Fruit fly (Drosophila melanogaster) whole organism, embryonic: ENCODE results near the gene JMJD4.

ENCODE experiments used
- Antp ChIP-seq: fragments of 200-800 bp; sonication (Bioruptor generic); optimal IDR thresholded peaks from 3 replicates; lab custom pipeline; 2016; ENCODE audit warnings: missing biosample characterization, missing genetic modification characterization
- C15 ChIP-seq: fragments of 200-800 bp; sonication (Bioruptor generic); IDR thresholded peaks from 3 replicates; pipeline ENCODE4 v1.3.6; 2022; ENCODE audit warnings: missing biosample characterization, missing genetic modification characterization
- CG11456 ChIP-seq: fragments of 200-800 bp; sonication (Bioruptor generic); IDR thresholded peaks from 3 replicates; pipeline ENCODE4 v1.3.6; 2022; ENCODE audit warnings: missing biosample characterization, missing genetic modification characterization
- CG12236 ChIP-seq: fragments of 200-800 bp; sonication (Bioruptor generic); optimal IDR thresholded peaks from 2 replicates; lab custom pipeline; 2016; ENCODE audit warnings: missing biosample characterization, missing genetic modification characterization
- CG1233 ChIP-seq: fragments of 200-800 bp; sonication (Bioruptor generic); optimal IDR thresholded peaks from 4 replicates; lab custom pipeline; 2018; ENCODE audit warnings: missing biosample characterization, mild to moderate bottlenecking, missing genetic modification characterization
- CG12659 ChIP-seq: fragments of 200-800 bp; sonication (Bioruptor generic); optimal IDR thresholded peaks from 3 replicates; lab custom pipeline; 2017; ENCODE audit warnings: mild to moderate bottlenecking, missing biosample characterization, missing genetic modification reagents, missing genetic modification characterization
- CG13775 ChIP-seq: fragments of 200-800 bp; sonication (Bioruptor generic); optimal IDR thresholded peaks from 3 replicates; lab custom pipeline; 2017; ENCODE audit warnings: missing biosample characterization, mild to moderate bottlenecking, missing genetic modification characterization
- CG14014 ChIP-seq: fragments of 200-800 bp; sonication (Bioruptor generic); IDR thresholded peaks from 2 replicates; pipeline ENCODE4 v1.3.6; 2022; ENCODE audit warnings: missing biosample characterization, missing genetic modification characterization
- CG15269 ChIP-seq: fragments of 200-800 bp; sonication (Bioruptor generic); optimal IDR thresholded peaks from 2 replicates; lab custom pipeline; 2018; ENCODE audit warnings: missing biosample characterization, mild to moderate bottlenecking, missing genetic modification characterization, moderate library complexity
- CG15479 ChIP-seq: fragments of 200-800 bp; sonication (Bioruptor generic); optimal IDR thresholded peaks from 3 replicates; lab custom pipeline; 2019; ENCODE audit warnings: missing biosample characterization, mild to moderate bottlenecking, missing genetic modification characterization, moderate library complexity
- CG15696 ChIP-seq: fragments of 200-800 bp; sonication (Bioruptor generic); optimal IDR thresholded peaks from 2 replicates; lab custom pipeline; 2019; ENCODE audit warnings: missing biosample characterization, mild to moderate bottlenecking, missing genetic modification characterization, moderate library complexity
- CG17328 ChIP-seq: fragments of 200-800 bp; sonication (Bioruptor generic); IDR thresholded peaks from 2 replicates; pipeline ENCODE4 v1.3.6; 2022; ENCODE audit warnings: missing biosample characterization, missing genetic modification characterization
- CG17359 ChIP-seq: fragments of 200-800 bp; sonication (Bioruptor generic); optimal IDR thresholded peaks from 3 replicates; lab custom pipeline; 2018; ENCODE audit warnings: missing biosample characterization, mild to moderate bottlenecking, missing genetic modification characterization, moderate library complexity
- CG17385 ChIP-seq: fragments of 200-800 bp; sonication (Bioruptor generic); optimal IDR thresholded peaks from 3 replicates; lab custom pipeline; 2018; ENCODE audit warnings: missing biosample characterization, mild to moderate bottlenecking, missing genetic modification characterization
- CG18619 ChIP-seq: fragments of 200-800 bp; sonication (Bioruptor generic); optimal IDR thresholded peaks from 3 replicates; lab custom pipeline; 2017; ENCODE audit warnings: missing biosample characterization, mild to moderate bottlenecking, missing genetic modification characterization
- CG32772 ChIP-seq: fragments of 200-800 bp; sonication (Bioruptor generic); IDR thresholded peaks from 2 replicates; pipeline ENCODE4 v1.3.6; 2022; ENCODE audit warnings: missing biosample characterization, missing genetic modification characterization
- CG4360 ChIP-seq: fragments of 200-800 bp; sonication (Bioruptor generic); IDR thresholded peaks from 2 replicates; pipeline ENCODE4 v1.3.6; 2022; ENCODE audit warnings: missing biosample characterization, missing genetic modification characterization
- CG4730 ChIP-seq: fragments of 200-800 bp; sonication (Bioruptor generic); IDR thresholded peaks from 2 replicates; pipeline ENCODE4 v1.3.6; 2022; ENCODE audit warnings: missing biosample characterization, missing genetic modification characterization
- CG4854 ChIP-seq: fragments of 200-800 bp; sonication (Bioruptor generic); optimal IDR thresholded peaks from 2 replicates; lab custom pipeline; 2016; ENCODE audit warnings: missing biosample characterization, missing genetic modification characterization, inconsistent platforms
- CG7987 ChIP-seq: fragments of 200-800 bp; sonication (Bioruptor generic); optimal IDR thresholded peaks from 2 replicates; lab custom pipeline; 2018; ENCODE audit warnings: missing biosample characterization, mild to moderate bottlenecking, missing genetic modification characterization, moderate library complexity
- CG9215 ChIP-seq: fragments of 200-800 bp; sonication (Bioruptor generic); IDR thresholded peaks from 2 replicates; pipeline ENCODE4 v1.3.6; 2022; ENCODE audit warnings: missing biosample characterization, missing genetic modification characterization
- CG9817 ChIP-seq: fragments of 200-800 bp; sonication (Bioruptor generic); optimal IDR thresholded peaks from 2 replicates; lab custom pipeline; 2018; ENCODE audit warnings: missing biosample characterization, mild to moderate bottlenecking, missing genetic modification characterization, moderate library complexity
- Fer3 ChIP-seq: fragments of 200-800 bp; sonication (Bioruptor generic); optimal IDR thresholded peaks from 2 replicates; lab custom pipeline; 2018; ENCODE audit warnings: missing biosample characterization, mild to moderate bottlenecking, missing genetic modification characterization, moderate library complexity
- Gug ChIP-seq: fragments of 200-800 bp; sonication (Bioruptor generic); IDR thresholded peaks from 4 replicates; pipeline ENCODE4 v1.3.6; 2022; ENCODE audit warnings: missing biosample characterization, missing genetic modification characterization
- H2.0 ChIP-seq: fragments of 200-800 bp; sonication (Bioruptor generic); IDR thresholded peaks from 2 replicates; pipeline ENCODE4 v1.3.6; 2022; ENCODE audit warnings: missing biosample characterization, missing genetic modification characterization
- HHEX ChIP-seq: fragments of 200-800 bp; sonication (Bioruptor generic); optimal IDR thresholded peaks from 3 replicates; lab custom pipeline; 2017; ENCODE audit warnings: missing biosample characterization, mild to moderate bottlenecking, missing genetic modification characterization, missing genetic modification reagents
- NfI ChIP-seq: fragments of 200-800 bp; sonication (Bioruptor generic); optimal IDR thresholded peaks from 3 replicates; lab custom pipeline; 2018; ENCODE audit warnings: missing biosample characterization, mild to moderate bottlenecking, missing genetic modification characterization, moderate library complexity
- Ravus ChIP-seq: fragments of 200-800 bp; sonication (Bioruptor generic); IDR thresholded peaks from 2 replicates; pipeline ENCODE4 v1.3.6; 2022; ENCODE audit warnings: missing biosample characterization, missing genetic modification characterization
- Rfx ChIP-seq: fragments of 200-800 bp; sonication (Bioruptor generic); IDR thresholded peaks from 2 replicates; pipeline ENCODE4 v1.3.6; 2022; ENCODE audit warnings: missing biosample characterization, missing genetic modification characterization
- Stat92E ChIP-seq, 3 experiments: fragments of >200 bp in 2 of 3; fragments of 200-800 bp in 1 of 3; sonication (Bioruptor generic) in 1 of 3; optimal IDR thresholded peaks; 2 replicates each; lab custom pipeline; 2017 to 2019; ENCODE audit warnings: missing biosample characterization in 3 of 3, missing genetic modification characterization in 3 of 3, mild to moderate bottlenecking in 1 of 3, moderate library complexity in 1 of 3
- Xrp1 ChIP-seq: fragments of 200-800 bp; sonication (Bioruptor generic); IDR thresholded peaks from 2 replicates; pipeline ENCODE4 v1.3.6; 2022; ENCODE audit warnings: missing biosample characterization, missing genetic modification characterization
- az2 ChIP-seq: fragments of 200-800 bp; sonication (Bioruptor generic); optimal IDR thresholded peaks from 3 replicates; lab custom pipeline; 2016; ENCODE audit warnings: missing biosample characterization, missing genetic modification characterization
- cas ChIP-seq: fragments of 200-800 bp; sonication (Bioruptor generic); IDR thresholded peaks from 2 replicates; pipeline ENCODE4 v1.3.6; 2022; ENCODE audit warnings: missing biosample characterization, missing genetic modification characterization
- cg ChIP-seq: fragments of 200-800 bp; sonication (Bioruptor generic); optimal IDR thresholded peaks from 3 replicates; lab custom pipeline; 2019; ENCODE audit warnings: missing biosample characterization, mild to moderate bottlenecking, missing genetic modification characterization, moderate library complexity
- chm ChIP-seq: fragments of 200-800 bp; sonication (Bioruptor generic); IDR thresholded peaks from 2 replicates; pipeline ENCODE4 v1.3.6; 2022; ENCODE audit warnings: missing biosample characterization, missing genetic modification characterization
- chn ChIP-seq: fragments of 200-800 bp; sonication (Bioruptor generic); optimal IDR thresholded peaks from 2 replicates; lab custom pipeline; 2016; ENCODE audit warnings: missing biosample characterization, missing genetic modification characterization
- fd96Cb ChIP-seq: fragments of 200-800 bp; sonication (Bioruptor generic); optimal IDR thresholded peaks from 2 replicates; lab custom pipeline; 2018; ENCODE audit warnings: missing biosample characterization, mild to moderate bottlenecking, missing genetic modification characterization, moderate library complexity
- ftz-f1 ChIP-seq: fragments of 200-800 bp; sonication (Bioruptor generic); optimal IDR thresholded peaks from 2 replicates; lab custom pipeline; 2016; ENCODE audit warnings: missing biosample characterization, missing genetic modification characterization
- gfzf ChIP-seq: fragments of 200-800 bp; sonication (Bioruptor generic); optimal IDR thresholded peaks from 2 replicates; lab custom pipeline; 2016; ENCODE audit warnings: missing biosample characterization, mild to moderate bottlenecking, missing genetic modification characterization, moderate library complexity
- ind ChIP-seq: fragments of 200-800 bp; sonication (Bioruptor generic); optimal IDR thresholded peaks from 3 replicates; lab custom pipeline; 2016; ENCODE audit warnings: missing biosample characterization, missing genetic modification characterization
- jumu ChIP-seq: fragments of 200-800 bp; sonication (Bioruptor generic); optimal IDR thresholded peaks from 3 replicates; lab custom pipeline; 2016; ENCODE audit warnings: missing biosample characterization, missing genetic modification characterization
- lab ChIP-seq: fragments of 200-800 bp; sonication (Bioruptor generic); optimal IDR thresholded peaks from 3 replicates; lab custom pipeline; 2017; ENCODE audit warnings: missing biosample characterization, missing genetic modification characterization, mild to moderate bottlenecking, moderate library complexity, missing genetic modification reagents
- lbe ChIP-seq: fragments of 200-800 bp; sonication (Bioruptor generic); optimal IDR thresholded peaks from 2 replicates; lab custom pipeline; 2016; ENCODE audit warnings: missing biosample characterization, mild to moderate bottlenecking, missing genetic modification characterization
- lilli ChIP-seq: fragments of 200-800 bp; sonication (Bioruptor generic); optimal IDR thresholded peaks from 3 replicates; lab custom pipeline; 2016; ENCODE audit warnings: missing biosample characterization, missing genetic modification characterization
- stwl ChIP-seq: fragments of 200-800 bp; sonication (Bioruptor generic); optimal IDR thresholded peaks from 3 replicates; lab custom pipeline; 2018; ENCODE audit warnings: missing biosample characterization, mild to moderate bottlenecking, missing genetic modification characterization, moderate library complexity
- tna ChIP-seq: fragments of 200-800 bp; sonication (Bioruptor generic); IDR thresholded peaks from 2 replicates; pipeline ENCODE4 v1.3.6; 2022; ENCODE audit warnings: missing biosample characterization, missing genetic modification characterization; ENCODE audit not compliant: partially characterized antibody
- ttk ChIP-seq: fragments of 200-800 bp; sonication (Bioruptor generic); IDR thresholded peaks from 2 replicates; pipeline ENCODE4 v2.1.2; 2022; ENCODE audit warnings: missing biosample characterization, missing genetic modification characterization
- unpg ChIP-seq: fragments of 200-800 bp; sonication (Bioruptor generic); optimal IDR thresholded peaks from 3 replicates; lab custom pipeline; 2018; ENCODE audit warnings: missing biosample characterization, mild to moderate bottlenecking, missing genetic modification characterization, moderate library complexity

Gene JMJD4

DNA sequence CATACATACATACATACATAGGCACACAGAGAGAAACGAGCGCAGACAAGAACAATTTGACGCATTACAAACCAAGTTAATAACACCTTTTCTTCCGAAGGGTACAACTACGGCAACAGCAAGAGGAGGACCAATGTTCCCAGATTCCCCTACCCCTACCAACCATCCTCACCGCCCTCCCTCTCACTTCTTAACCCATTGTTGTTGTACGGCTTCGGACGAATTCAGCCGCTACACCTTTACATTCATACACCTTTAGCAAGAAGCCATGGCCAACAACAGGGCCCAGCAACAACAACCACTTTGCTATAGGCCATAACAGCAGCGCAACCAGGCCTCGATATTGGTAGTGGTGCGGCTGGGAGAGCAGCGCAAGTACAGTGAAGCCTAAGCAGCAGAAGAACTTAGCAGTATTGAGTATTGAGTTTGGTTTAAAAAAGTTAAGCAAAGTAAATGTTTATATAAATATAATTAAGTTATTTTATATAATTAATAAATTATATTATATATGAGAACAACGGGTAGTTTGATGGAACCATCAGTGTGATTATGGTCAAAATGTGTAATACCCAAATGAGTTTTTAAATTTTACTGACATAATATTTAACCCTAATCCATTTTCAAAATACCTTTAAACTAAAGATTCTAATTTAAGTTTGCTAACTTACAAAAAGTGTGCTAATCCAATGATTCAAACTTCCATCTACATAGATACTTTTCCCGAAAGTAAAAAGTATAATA lies 8.5 kb downstream of the JMJD4 start (continued):
- peak; percentile 20 for TF ChIP-seq jumu
- peak; percentile 83 for TF ChIP-seq cg (GFP tag; lab: Kevin White, UChicago)
- no peak; the same call in 1 of the 2 replicates for TF ChIP-seq Ravus (GFP tag; lab: Robert Waterston, UW)
- TF ChIP-seq chm (GFP tag; lab: Robert Waterston, UW) = peak; percentile 57; the same call in 1 of the 2 replicates
- TF ChIP-seq CG17385 = peak; percentile 0
- peak; percentile 66 for TF ChIP-seq CG15479 (GFP tag; lab: Kevin White, UChicago)
- peak; percentile 74 for TF ChIP-seq CG11456 (GFP tag; lab: Robert Waterston, UW)
- no peak for TF ChIP-seq gfzf (GFP tag; lab: Kevin White, UChicago)
- peak; percentile 55 for TF ChIP-seq chn (GFP tag; lab: Kevin White, UChicago)
- peak; percentile 41 for TF ChIP-seq CG9215
- peak; percentile 48 for TF ChIP-seq CG9817 (tag; lab: Kevin White, UChicago)
- TF ChIP-seq tna = no peak
- TF ChIP-seq cas = no peak
- peak; percentile 97 for TF ChIP-seq CG4360 (GFP tag; lab: Robert Waterston, UW)
- peak; percentile 8 for TF ChIP-seq unpg
- TF ChIP-seq az2 (GFP tag; lab: Kevin White, UChicago) = peak; percentile 37
- peak; percentile 41 for TF ChIP-seq ftz-f1 (GFP tag; lab: Kevin White, UChicago)
- no peak for TF ChIP-seq CG4854 (GFP tag; lab: Kevin White, UChicago)
- TF ChIP-seq lbe (GFP tag; lab: Kevin White, UChicago) = peak; percentile 31
- no peak for TF ChIP-seq CG12236 (GFP tag; lab: Kevin White, UChicago)
- peak; percentile 79; the same call in 3 of the 4 replicates for TF ChIP-seq Gug (GFP tag; lab: Robert Waterston, UW)
- no peak for TF ChIP-seq CG1233
- peak; percentile 82; the same call in 1 of the 2 replicates for TF ChIP-seq Rfx (GFP tag; lab: Robert Waterston, UW)
- peak; percentile 37; the same call in 1 of the 2 replicates for TF ChIP-seq CG4730 (GFP tag; lab: Robert Waterston, UW)
- TF ChIP-seq CG32772 (GFP tag; lab: Robert Waterston, UW) = no peak; the same call in 1 of the 2 replicates
- TF ChIP-seq CG17328 (GFP tag; lab: Robert Waterston, UW) = peak; percentile 53; the same call in 1 of the 2 replicates
- TF ChIP-seq ttk (GFP tag; lab: Robert Waterston, UW) = peak; percentile 17; the same call in 1 of the 2 replicates
- no peak for TF ChIP-seq stwl (tag; lab: Kevin White, UChicago)
- peak; percentile 39 for TF ChIP-seq CG13775 (GFP tag; lab: Kevin White, UChicago)
- TF ChIP-seq H2.0 (GFP tag; lab: Robert Waterston, UW) = peak; percentile 65; the same call in 1 of the 2 replicates
- TF ChIP-seq fd96Cb (tag; lab: Kevin White, UChicago) = peak; percentile 21
- TF ChIP-seq CG15696 (tag; lab: Kevin White, UChicago) = peak; percentile 2
- peak; percentile 38 for TF ChIP-seq CG7987
- peak; percentile 2 for TF ChIP-seq lilli (GFP tag; lab: Kevin White, UChicago)
- TF ChIP-seq CG18619 = peak; percentile 15
- peak; percentile 32; the same call in 1 of the 2 replicates for TF ChIP-seq Xrp1 (GFP tag; lab: Robert Waterston, UW)
- TF ChIP-seq CG14014 = 0 out of 2 replicates have a peak, but pooled peaks have one; percentile 49
- peak; percentile 31 for TF ChIP-seq ind (GFP tag; lab: Kevin White, UChicago)
- peak; percentile 58 for TF ChIP-seq NfI (GFP tag; lab: Kevin White, UChicago)
- peak; percentile 44 for TF ChIP-seq CG15269 (tag; lab: Kevin White, UChicago)
- peak; percentile 44 for TF ChIP-seq lab
- no peak for TF ChIP-seq HHEX
- no peak for TF ChIP-seq C15 (GFP tag; lab: Robert Waterston, UW)
- TF ChIP-seq Antp (GFP tag; lab: Kevin White, UChicago) = peak; percentile 52
- peak; percentile 39 for TF ChIP-seq CG12659 (GFP tag; lab: Kevin White, UChicago)
- TF ChIP-seq Stat92E (GFP tag; optimal IDR thresholded peaks at IDR 0.05; lab: Kevin White, UChicago) = peak in 2 of 3 experiments; percentile 20 to 73
- peak; percentile 25 for TF ChIP-seq CG17359
- TF ChIP-seq Fer3 (tag; lab: Kevin White, UChicago) = peak; percentile 47
